Worm (Caenorhabditis elegans) whole organism, L4 larva: ENCODE data around the gene fbxa-32.

Experiments used
- Y105C5A.15 ChIP-seq: fragments of 200-800 bp; sonication (Bioruptor generic); IDR thresholded peaks from 2 replicates; pipeline ENCODE4 v1.3.6; 2022; ENCODE audit warnings: missing genetic modification characterization, missing compliant biosample characterization
- Y75B8A.6 ChIP-seq: fragments of 200-800 bp; sonication (Bioruptor generic); IDR thresholded peaks from 2 replicates; pipeline ENCODE4 v1.3.6; 2022; ENCODE audit warnings: missing genetic modification reagents, missing genetic modification characterization, missing compliant biosample characterization
- arid-1 ChIP-seq: fragments of 200-800 bp; sonication (Bioruptor generic); conservative IDR thresholded peaks from 2 replicates; pipeline ENCODE4 v1.3.6; 2022; ENCODE audit warnings: missing genetic modification reagents, missing genetic modification characterization, missing compliant biosample characterization
- ceh-44 ChIP-seq: fragments of 200-800 bp; sonication (Bioruptor generic); IDR thresholded peaks from 2 replicates; pipeline ENCODE4 v1.3.6; 2022; ENCODE audit warnings: missing genetic modification reagents, missing genetic modification characterization, missing compliant biosample characterization
- ctbp-1 ChIP-seq: fragments of 200-800 bp; sonication (Bioruptor generic); IDR thresholded peaks from 2 replicates; pipeline ENCODE4 v1.3.6; 2022; ENCODE audit warnings: missing genetic modification reagents, missing genetic modification characterization, missing compliant biosample characterization
- dmd-8 ChIP-seq: fragments of 200-800 bp; sonication (Bioruptor generic); IDR thresholded peaks from 2 replicates; pipeline ENCODE4 v1.3.6; 2022; ENCODE audit warnings: missing genetic modification characterization, missing compliant biosample characterization
- dmd-9 ChIP-seq: fragments of 200-800 bp; sonication (Bioruptor generic); IDR thresholded peaks from 2 replicates; pipeline ENCODE4 v1.3.6; 2022; ENCODE audit warnings: missing genetic modification reagents, missing genetic modification characterization, missing compliant biosample characterization
- fkh-10 ChIP-seq: fragments of 150-350 bp; optimal IDR thresholded peaks from 2 replicates; lab custom pipeline; 2014; ENCODE audit warnings: missing biosample characterization, missing genetic modification reagents, missing genetic modification characterization
- lin-1 ChIP-seq: fragments of 200-800 bp; sonication (Bioruptor generic); IDR thresholded peaks from 2 replicates; pipeline ENCODE4 v1.3.6; 2022; ENCODE audit warnings: missing genetic modification reagents, missing genetic modification characterization, missing compliant biosample characterization
- nhr-111 ChIP-seq: fragments of 200-800 bp; sonication (Bioruptor generic); optimal IDR thresholded peaks from 2 replicates; lab custom pipeline; 2018; ENCODE audit warnings: mild to moderate bottlenecking, missing genetic modification characterization, missing compliant biosample characterization
- nhr-25 ChIP-seq: sonication (generic microtip); optimal IDR thresholded peaks from 2 replicates; lab custom pipeline; 2017; ENCODE audit warnings: missing genetic modification characterization, mild to moderate bottlenecking, missing compliant biosample characterization, antibody characterized with exemption, moderate library complexity, borderline replicate concordance; ENCODE audit not compliant: insufficient read depth
- nhr-42 ChIP-seq: fragments of 200-800 bp; sonication (Bioruptor generic); IDR thresholded peaks from 2 replicates; pipeline ENCODE4 v1.3.6; 2022; ENCODE audit warnings: missing genetic modification characterization, missing compliant biosample characterization
- sdz-12 ChIP-seq: fragments of 200-800 bp; sonication (Bioruptor generic); optimal IDR thresholded peaks from 2 replicates; lab custom pipeline; 2018; ENCODE audit warnings: mild to moderate bottlenecking, missing genetic modification characterization, missing compliant biosample characterization
- spr-3 ChIP-seq: fragments of 200-800 bp; sonication (Bioruptor generic); optimal IDR thresholded peaks from 2 replicates; lab custom pipeline; 2018; ENCODE audit warnings: mild to moderate bottlenecking, missing genetic modification characterization, missing compliant biosample characterization
- tra-1 ChIP-seq: fragments of 200-800 bp; sonication (Bioruptor generic); IDR thresholded peaks from 2 replicates; pipeline ENCODE4 v1.3.6; 2022; ENCODE audit warnings: missing genetic modification reagents, missing genetic modification characterization, missing compliant biosample characterization
- unc-39 ChIP-seq: sonication (generic microtip); optimal IDR thresholded peaks from 2 replicates; lab custom pipeline; 2017; ENCODE audit warnings: missing biosample characterization, missing genetic modification characterization
- unc-62 ChIP-seq, 3 experiments: fragments of 150-350 bp in 1 of 3; sonication (generic microtip); optimal IDR thresholded peaks in 2 of 3; peaks in 1 of 3; 1 replicate in 1 of 3; 2 replicates in 2 of 3; lab custom pipeline; 2014 to 2017; ENCODE audit warnings: missing biosample characterization in 3 of 3, missing genetic modification characterization in 3 of 3, missing genetic modification reagents in 3 of 3, missing genotype in 1 of 3
- vab-7 ChIP-seq: fragments of 200-800 bp; sonication (Bioruptor generic); IDR thresholded peaks from 2 replicates; pipeline ENCODE4 v1.3.6; 2022; ENCODE audit warnings: missing genetic modification reagents, missing genetic modification characterization, missing compliant biosample characterization
- zip-2 ChIP-seq: fragments of 150-350 bp; optimal IDR thresholded peaks from 2 replicates; lab custom pipeline; 2014; ENCODE audit warnings: missing biosample characterization, missing genetic modification characterization

The fbxa-32 gene

DNA sequence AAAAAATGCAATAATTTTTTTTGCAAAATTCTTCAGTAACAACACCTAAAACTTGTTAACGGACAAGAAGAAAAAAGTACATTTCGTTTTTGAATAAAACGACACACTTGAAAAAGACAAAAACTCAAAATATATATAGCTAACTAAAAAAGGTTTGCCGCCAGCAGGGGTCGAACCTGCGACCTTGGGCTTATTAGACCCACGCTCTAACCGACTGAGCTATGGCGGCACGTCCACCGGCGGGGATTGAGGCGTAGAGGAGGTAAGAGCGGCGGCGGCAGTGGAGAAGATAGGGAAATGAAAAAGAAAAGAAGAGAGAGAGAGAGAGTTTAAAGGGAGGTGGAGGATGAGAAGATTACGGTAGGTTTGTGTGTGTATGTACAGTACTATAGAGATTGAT lies 50.8 kb downstream of the fbxa-32 start (continued):
- no peak for TF ChIP-seq unc-39 (tag; lab: Kevin White, UChicago)
- TF ChIP-seq Y105C5A.15 (GFP tag; lab: Robert Waterston, UW) = 0 out of 2 replicates have a peak, but pooled peaks have one; percentile 38
- no peak for TF ChIP-seq sdz-12
- TF ChIP-seq nhr-111 (GFP tag; lab: Kevin White, UChicago) = no peak
- no peak for TF ChIP-seq ceh-44 (GFP tag; lab: Robert Waterston, UW)
- 0 out of 2 replicates have a peak, but pooled peaks have one; percentile 7 for TF ChIP-seq nhr-42 (GFP tag; lab: Robert Waterston, UW)
- no peak for TF ChIP-seq nhr-25 (tag; lab: Kevin White, UChicago)
- TF ChIP-seq spr-3 (GFP tag; lab: Kevin White, UChicago) = peak; percentile 8
- peak; percentile 38; the same call in 1 of the 2 replicates for TF ChIP-seq vab-7 (GFP tag; lab: Robert Waterston, UW)
- TF ChIP-seq zip-2 (tag; lab: Kevin White, UChicago) = no peak
- no peak for TF ChIP-seq Y75B8A.6
- TF ChIP-seq tra-1 = no peak
- 0 out of 2 replicates have a peak, but pooled peaks have one; percentile 45 for TF ChIP-seq dmd-9 (GFP tag; lab: Robert Waterston, UW)
- peak in 1 of 2 experiments; percentile 36 for TF ChIP-seq unc-62 (GFP tag; optimal IDR thresholded peaks at IDR 0.05 in 1 of 2; lab: Kevin White, UChicago)
- no peak for TF ChIP-seq unc-62 (tag; optimal IDR thresholded peaks at IDR 0.05; lab: Kevin White, UChicago)
- no peak for TF ChIP-seq fkh-10
- TF ChIP-seq arid-1 (GFP tag; lab: Robert Waterston, UW) = peak; percentile 57; the same call in 1 of the 2 replicates
- TF ChIP-seq ctbp-1 (GFP tag; lab: Robert Waterston, UW) = no peak
- TF ChIP-seq dmd-8 (GFP tag; lab: Robert Waterston, UW) = peak; percentile 31; the same call in 1 of the 2 replicates
- TF ChIP-seq lin-1 = no peak
